Worm (Caenorhabditis elegans): ENCODE results near the gene tag-30.

tag-30 gene

DNA sequence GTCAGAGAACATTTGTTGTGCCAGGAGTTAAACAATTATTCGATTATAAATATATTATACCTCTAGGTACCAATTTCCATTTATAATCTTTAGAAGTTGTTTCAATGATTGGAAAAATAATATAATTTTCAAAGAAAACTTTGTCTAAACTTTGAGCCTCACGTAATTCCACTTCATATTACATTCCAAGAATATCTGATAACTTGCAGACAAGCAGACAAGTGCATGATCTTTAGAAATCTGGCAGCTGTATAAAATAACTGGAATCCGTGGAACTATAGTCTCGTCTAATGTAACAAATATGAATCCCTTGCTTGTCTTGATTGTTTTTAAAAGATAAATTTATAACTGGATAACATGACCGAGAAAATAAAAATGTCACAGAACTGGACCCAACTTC is 37.6 kb upstream of the tag-30 start:
- TF ChIP-seq scrt-1 (GFP tag; IDR thresholded peaks at IDR 0.05) (no peak), ama-1 (optimal IDR thresholded peaks at IDR 0.05) (no peak), tra-4 (tag; optimal IDR thresholded peaks at IDR 0.05) (no peak)

DNA sequence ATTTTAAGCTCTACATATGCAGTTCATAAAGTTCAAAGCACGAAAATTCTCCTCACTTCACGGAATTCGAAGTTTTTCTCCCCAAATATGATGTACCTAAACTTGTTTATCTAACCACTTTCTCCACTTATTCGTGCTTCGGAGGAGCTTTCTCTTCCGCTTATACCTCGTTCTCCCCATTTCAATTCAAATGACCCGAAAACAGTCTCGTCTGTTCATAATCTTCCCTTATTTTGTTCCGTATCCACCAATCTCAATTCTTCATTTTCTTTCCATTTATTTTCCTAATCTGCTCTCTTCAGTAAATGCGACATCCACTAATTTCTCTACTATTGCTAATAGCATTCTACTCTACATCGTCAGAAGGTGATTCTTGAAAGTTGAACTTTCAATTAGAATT is 30.4 kb upstream of the tag-30 start, which contains the start of gene let-653:
TSS of gene let-653 (plus strand) at position 301 of the 400 bp plus-strand sequence.
- no peak for TF ChIP-seq hmg-4 (GFP tag; optimal IDR thresholded peaks at IDR 0.05)
- TF ChIP-seq scrt-1 (GFP tag; IDR thresholded peaks at IDR 0.05), result no peak
- no peak for TF ChIP-seq F13C5.2 (tag; optimal IDR thresholded peaks at IDR 0.05)
- TF ChIP-seq B0310.2 (tag; optimal IDR thresholded peaks at IDR 0.05), result no peak
- no peak for TF ChIP-seq tbx-37 (GFP tag; conservative IDR thresholded peaks at IDR 0.05)
- TF ChIP-seq ceh-13 (GFP tag; optimal IDR thresholded peaks at IDR 0.05), result no peak
- no peak for TF ChIP-seq sea-1 (GFP tag; conservative IDR thresholded peaks at IDR 0.05)
- TF ChIP-seq tbx-11 (GFP tag; IDR thresholded peaks at IDR 0.05), result no peak
- no peak for TF ChIP-seq flt-1 (GFP tag; IDR thresholded peaks at IDR 0.05)
- TF ChIP-seq ceh-36 (tag; optimal IDR thresholded peaks at IDR 0.05), result no peak
- no peak for TF ChIP-seq hmbx-1 (tag; optimal IDR thresholded peaks at IDR 0.05)
- no peak for TF ChIP-seq pes-1 (GFP tag; IDR thresholded peaks at IDR 0.05)

DNA sequence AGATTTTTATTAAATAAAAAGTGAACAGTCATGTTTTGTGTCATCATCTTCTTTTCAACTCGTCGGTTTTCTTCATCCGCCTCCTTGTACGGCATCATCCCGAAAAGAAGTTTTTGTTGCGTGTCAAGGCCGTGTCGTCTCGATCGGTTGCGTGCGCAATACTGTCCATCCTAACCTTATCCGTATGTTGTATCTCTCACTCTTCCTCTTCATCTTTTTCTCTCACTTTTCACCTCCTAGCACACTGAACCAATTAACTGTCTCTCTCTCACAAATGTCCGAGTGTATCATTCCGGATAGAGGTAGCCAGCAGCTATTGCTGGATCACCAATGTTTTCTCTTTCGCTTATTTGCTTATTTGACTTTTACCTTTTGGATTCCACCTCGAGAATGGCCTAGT is 28.5 kb upstream of the tag-30 start:
- TF ChIP-seq aly-1 (tag; optimal IDR thresholded peaks at IDR 0.05), result no peak
- no peak for TF ChIP-seq ceh-36 (tag; optimal IDR thresholded peaks at IDR 0.05)
- no peak for TF ChIP-seq ceh-13 (GFP tag; optimal IDR thresholded peaks at IDR 0.05)
- no peak for TF ChIP-seq B0310.2 (tag; optimal IDR thresholded peaks at IDR 0.05)
- no peak for TF ChIP-seq sea-1 (GFP tag; conservative IDR thresholded peaks at IDR 0.05)
- no peak for TF ChIP-seq ama-1 (optimal IDR thresholded peaks at IDR 0.05)
- TF ChIP-seq flt-1 (GFP tag; IDR thresholded peaks at IDR 0.05), result no peak
- no peak for TF ChIP-seq ets-7 (tag; optimal IDR thresholded peaks at IDR 0.05)
- no peak for TF ChIP-seq F13C5.2 (tag; optimal IDR thresholded peaks at IDR 0.05)
- no peak for TF ChIP-seq scrt-1 (GFP tag; IDR thresholded peaks at IDR 0.05)
- no peak for TF ChIP-seq tbx-37 (GFP tag; conservative IDR thresholded peaks at IDR 0.05)
- TF ChIP-seq tra-4 (tag; optimal IDR thresholded peaks at IDR 0.05), result no peak
- no peak for TF ChIP-seq pes-1 (GFP tag; IDR thresholded peaks at IDR 0.05)
- no peak for TF ChIP-seq hmg-4 (GFP tag; optimal IDR thresholded peaks at IDR 0.05)
- no peak for TF ChIP-seq hmbx-1 (tag; optimal IDR thresholded peaks at IDR 0.05)

DNA sequence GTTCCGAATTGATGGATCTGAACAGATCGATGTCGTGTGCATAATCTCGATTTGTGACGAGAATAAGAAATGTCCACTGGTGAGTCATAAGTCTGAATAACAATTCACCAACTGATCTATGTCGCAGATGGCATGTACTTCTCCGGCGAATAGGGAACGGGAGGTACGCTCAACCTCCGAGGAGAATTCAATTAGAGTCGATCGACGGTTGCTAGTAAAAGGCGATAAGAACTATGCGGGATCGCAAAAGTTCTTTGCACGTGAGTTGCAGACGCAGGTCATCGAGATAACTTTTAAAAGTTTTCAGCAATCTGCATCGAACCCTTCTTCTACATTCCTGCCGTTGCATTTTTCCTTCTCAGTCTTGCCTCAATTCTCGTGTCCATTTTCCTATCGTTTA is 27.6 kb upstream of the tag-30 start:
- TF ChIP-seq tra-4 (tag; optimal IDR thresholded peaks at IDR 0.05) (no peak), F13C5.2 (tag; optimal IDR thresholded peaks at IDR 0.05) (no peak), sea-1 (GFP tag; conservative IDR thresholded peaks at IDR 0.05) (no peak), aly-1 (tag; optimal IDR thresholded peaks at IDR 0.05) (no peak), pes-1 (GFP tag; IDR thresholded peaks at IDR 0.05) (no peak), ama-1 (optimal IDR thresholded peaks at IDR 0.05) (no peak), hnd-1 (tag; optimal IDR thresholded peaks at IDR 0.05) (no peak), ceh-36 (tag; optimal IDR thresholded peaks at IDR 0.05) (no peak), ets-7 (tag; optimal IDR thresholded peaks at IDR 0.05) (no peak), B0310.2 (tag; optimal IDR thresholded peaks at IDR 0.05) (no peak), tbx-37 (GFP tag; conservative IDR thresholded peaks at IDR 0.05) (no peak), scrt-1 (GFP tag; IDR thresholded peaks at IDR 0.05) (no peak), hmbx-1 (tag; optimal IDR thresholded peaks at IDR 0.05) (no peak), tbx-11 (GFP tag; IDR thresholded peaks at IDR 0.05) (no peak), ceh-13 (GFP tag; optimal IDR thresholded peaks at IDR 0.05) (no peak)

DNA sequence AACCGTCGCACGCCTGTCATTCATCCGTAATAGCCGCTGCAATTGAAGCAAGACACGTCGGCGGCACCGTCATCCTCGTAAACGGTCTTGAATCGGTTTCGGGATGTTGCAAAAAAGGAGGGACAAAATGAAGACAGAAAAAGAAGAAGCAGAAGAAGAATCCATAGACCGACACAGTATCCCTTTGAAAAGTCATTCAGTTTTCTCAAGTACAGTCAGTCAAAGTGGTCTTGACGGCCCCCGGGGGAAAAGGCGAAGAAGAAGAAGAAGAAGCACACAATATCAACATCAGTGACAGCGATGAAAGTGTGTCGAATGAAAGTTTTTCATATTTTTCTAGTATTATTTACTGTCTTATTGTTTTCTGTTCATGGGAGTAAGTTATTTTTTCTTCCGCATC is 23.3 kb upstream of the tag-30 start, which contains the start of gene cutl-27:
TSS of gene cutl-27 (plus strand) at position 301 of the 400 bp plus-strand sequence.
- no peak for TF ChIP-seq F13C5.2 (tag; optimal IDR thresholded peaks at IDR 0.05)
- no peak for TF ChIP-seq hnd-1 (tag; optimal IDR thresholded peaks at IDR 0.05)
- no peak for TF ChIP-seq tbx-11 (GFP tag; IDR thresholded peaks at IDR 0.05)
- no peak for TF ChIP-seq ceh-36 (tag; optimal IDR thresholded peaks at IDR 0.05)
- no peak for TF ChIP-seq aly-1 (tag; optimal IDR thresholded peaks at IDR 0.05)
- TF ChIP-seq scrt-1 (GFP tag; IDR thresholded peaks at IDR 0.05), result no peak
- TF ChIP-seq flt-1 (GFP tag; IDR thresholded peaks at IDR 0.05), result no peak
- no peak for TF ChIP-seq ceh-13 (GFP tag; optimal IDR thresholded peaks at IDR 0.05)
- no peak for TF ChIP-seq sea-1 (GFP tag; conservative IDR thresholded peaks at IDR 0.05)
- no peak for TF ChIP-seq hmg-4 (GFP tag; optimal IDR thresholded peaks at IDR 0.05)
- no peak for TF ChIP-seq tra-4 (tag; optimal IDR thresholded peaks at IDR 0.05)

DNA sequence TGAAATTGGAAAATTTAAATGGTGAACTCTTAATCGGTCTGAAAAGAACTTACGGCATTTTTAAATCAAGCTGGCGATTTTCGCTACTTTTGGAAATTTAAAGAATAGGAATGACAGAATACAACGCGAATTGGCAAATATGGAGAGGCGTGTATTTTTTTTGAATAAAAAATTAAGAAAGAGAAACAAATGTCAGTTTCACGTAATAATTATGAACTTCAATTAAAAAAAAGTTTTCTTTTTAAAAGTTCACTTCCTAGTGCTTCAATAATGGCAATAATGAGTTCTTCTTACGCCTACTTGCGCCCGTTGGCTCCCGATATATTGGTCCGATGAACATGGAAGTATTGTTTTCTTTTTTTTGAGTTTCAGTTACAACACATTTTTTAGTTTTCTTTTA is 22.7 kb upstream of the tag-30 start, which contains the start of gene pph-2:
TSS of gene pph-2 (minus strand) at position 101 of the 400 bp plus-strand sequence.
- TF ChIP-seq pes-1 (GFP tag; IDR thresholded peaks at IDR 0.05) (no peak), scrt-1 (GFP tag; IDR thresholded peaks at IDR 0.05) (no peak), flt-1 (GFP tag; IDR thresholded peaks at IDR 0.05) (no peak), ceh-13 (GFP tag; optimal IDR thresholded peaks at IDR 0.05) (no peak)

- TF ChIP-seq tbx-37 (GFP tag; conservative IDR thresholded peaks at IDR 0.05) (no peak), hmg-4 (GFP tag; optimal IDR thresholded peaks at IDR 0.05) (peak; percentile 42)
Observed at ce11 chrIV:11871898-11872297, 16.9 kb upstream of the tag-30 start.

DNA sequence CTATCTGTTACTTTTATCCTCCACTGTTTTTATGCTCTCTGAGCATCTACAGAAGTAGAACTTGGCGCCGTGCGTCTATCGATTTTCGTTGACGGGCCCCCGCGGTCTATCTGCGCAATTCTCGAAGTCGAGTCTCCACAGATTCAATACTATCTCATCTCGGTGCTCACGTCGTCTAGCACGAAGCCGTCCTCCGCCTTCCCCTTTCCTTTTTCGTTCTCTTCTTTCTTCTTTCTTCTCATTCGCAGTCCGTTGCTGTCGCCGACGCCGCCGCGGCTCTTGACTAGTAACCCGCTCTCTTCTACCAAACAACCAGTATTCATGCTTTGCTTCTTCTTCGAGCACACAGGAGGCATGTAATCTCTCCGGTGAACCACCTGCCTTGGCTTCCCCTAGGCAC is 16.1 kb upstream of the tag-30 start:
- TF ChIP-seq hmg-4 (GFP tag; optimal IDR thresholded peaks at IDR 0.05), result no peak
- 0 out of 2 replicates have a peak, but pooled peaks have one; percentile 41 for TF ChIP-seq scrt-1 (GFP tag; IDR thresholded peaks at IDR 0.05)
- peak; percentile 32 for TF ChIP-seq aly-1 (tag; optimal IDR thresholded peaks at IDR 0.05)

DNA sequence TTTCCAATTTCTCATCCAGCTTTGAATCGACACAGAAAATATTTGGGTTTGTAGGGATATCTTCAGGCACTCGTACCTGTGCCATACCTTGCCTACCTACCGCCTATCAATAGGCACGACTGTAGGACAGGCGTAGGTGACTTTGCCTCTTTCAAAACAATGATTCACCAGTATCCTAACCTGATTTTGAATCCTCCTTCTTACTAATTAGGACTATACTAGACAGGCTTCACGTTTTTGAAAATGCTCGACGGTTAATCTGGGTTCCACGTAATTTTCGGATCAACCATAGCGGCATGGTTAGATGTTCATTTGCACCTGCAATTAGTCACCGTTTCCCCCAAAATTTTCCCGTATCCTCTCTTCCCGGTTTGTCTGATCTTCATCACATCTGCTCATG is 13.5 kb upstream of the tag-30 start:
- no peak for TF ChIP-seq aly-1 (tag; optimal IDR thresholded peaks at IDR 0.05)
- TF ChIP-seq hnd-1 (tag; optimal IDR thresholded peaks at IDR 0.05), result no peak
- TF ChIP-seq ceh-13 (GFP tag; optimal IDR thresholded peaks at IDR 0.05), result no peak
- TF ChIP-seq pes-1 (GFP tag; IDR thresholded peaks at IDR 0.05), result no peak
- TF ChIP-seq tbx-11 (GFP tag; IDR thresholded peaks at IDR 0.05), result no peak
- TF ChIP-seq ets-7 (tag; optimal IDR thresholded peaks at IDR 0.05), result no peak
- TF ChIP-seq tra-4 (tag; optimal IDR thresholded peaks at IDR 0.05), result no peak
- TF ChIP-seq scrt-1 (GFP tag; IDR thresholded peaks at IDR 0.05), result no peak
- no peak for TF ChIP-seq sea-1 (GFP tag; conservative IDR thresholded peaks at IDR 0.05)
- TF ChIP-seq hmg-4 (GFP tag; optimal IDR thresholded peaks at IDR 0.05), result no peak
- TF ChIP-seq F13C5.2 (tag; optimal IDR thresholded peaks at IDR 0.05), result no peak
- TF ChIP-seq B0310.2 (tag; optimal IDR thresholded peaks at IDR 0.05), result no peak
- no peak for TF ChIP-seq flt-1 (GFP tag; IDR thresholded peaks at IDR 0.05)
- no peak for TF ChIP-seq ceh-36 (tag; optimal IDR thresholded peaks at IDR 0.05)
- TF ChIP-seq tbx-37 (GFP tag; conservative IDR thresholded peaks at IDR 0.05), result no peak
- no peak for TF ChIP-seq hmbx-1 (tag; optimal IDR thresholded peaks at IDR 0.05)
- TF ChIP-seq ama-1 (optimal IDR thresholded peaks at IDR 0.05), result no peak

Measured in whole organism, early embryonic.